Worm (Caenorhabditis elegans): ENCODE results near the gene era-1.
A peak's percentile ranks its signal among the peaks of the same experiment; 100 is the strongest.

Gene era-1

DNA sequence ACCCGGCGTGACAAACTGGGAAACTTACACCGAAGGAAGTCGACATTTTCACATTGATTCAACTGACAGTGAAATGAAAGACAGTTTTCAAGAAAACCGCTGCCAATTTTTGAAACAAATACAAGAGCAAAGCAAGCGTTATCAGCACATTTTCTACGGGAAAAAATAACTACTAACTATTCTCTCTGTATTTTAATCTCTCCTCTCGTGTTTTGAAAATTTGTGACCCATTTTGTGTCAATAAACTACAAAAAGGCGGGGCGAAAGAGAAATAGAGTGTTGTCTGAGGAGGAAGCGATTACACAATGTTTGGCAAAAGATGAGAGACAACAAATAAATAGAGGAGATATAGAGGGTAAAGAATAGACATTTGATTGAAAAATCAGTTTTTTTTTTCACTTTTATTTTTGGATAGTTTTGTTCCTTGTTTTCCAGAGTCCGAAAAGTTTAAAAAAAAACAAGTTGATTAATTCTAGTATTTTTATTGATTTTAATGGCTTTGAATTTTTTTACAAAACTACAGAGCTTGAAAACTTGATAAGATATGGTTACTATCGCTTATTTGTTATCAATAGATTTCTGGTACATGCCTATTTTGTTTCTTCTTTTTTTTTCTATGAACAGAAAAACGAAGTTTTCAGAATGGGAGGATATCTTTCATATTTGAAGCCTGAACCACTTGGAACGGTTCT lies 26.6 kb upstream of the era-1 start, which contains the start of gene cest-34:
Gene cest-34, plus strand, starts transcription at position 642 of the 692 bp plus-strand sequence.
- TF ChIP-seq aha-1 (tag) (peak; percentile 17), daf-12 (tag; optimal IDR thresholded peaks at IDR 0.05) (no peak), hlh-30 (tag; optimal IDR thresholded peaks at IDR 0.05; ENCODE audit: insufficient read depth) (no peak), dmd-6 (GFP tag; IDR thresholded peaks at IDR 0.05) (peak; percentile 83), nhr-28 (tag; optimal IDR thresholded peaks at IDR 0.05) (peak; percentile 76), hlh-11 (tag; optimal IDR thresholded peaks at IDR 0.05) (peak; percentile 29)

DNA sequence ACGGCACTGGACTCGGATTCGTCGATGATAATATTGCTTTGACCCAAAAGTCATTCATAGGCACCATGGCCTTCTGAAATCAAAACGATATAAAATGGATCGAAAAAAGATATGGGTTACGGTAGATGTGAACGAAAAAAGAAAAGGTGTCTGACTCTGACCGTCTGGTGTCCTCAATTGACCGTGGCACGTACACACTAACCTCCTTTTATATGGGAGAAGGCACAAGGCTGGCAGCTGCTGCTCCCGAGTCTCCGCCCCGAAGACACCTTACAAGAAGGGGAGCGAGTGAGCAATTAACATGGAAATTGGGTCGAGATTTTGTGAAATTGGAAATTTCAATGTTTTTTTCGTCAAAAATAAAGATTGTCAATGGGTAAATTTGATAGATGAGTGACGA lies 21.4 kb upstream of the era-1 start, which contains the start of gene egl-46:
Gene egl-46, minus strand, starts transcription at position 73 of the 400 bp plus-strand sequence.
- TF ChIP-seq F44E2.7 (GFP tag; IDR thresholded peaks at IDR 0.05) (no peak), Y105C5A.15 (GFP tag; IDR thresholded peaks at IDR 0.05) (no peak), ceh-32 (tag; optimal IDR thresholded peaks at IDR 0.05; ENCODE audit: poor library complexity) (no peak), dpl-1 (GFP tag; optimal IDR thresholded peaks at IDR 0.05) (no peak), hlh-30 (tag; optimal IDR thresholded peaks at IDR 0.05; ENCODE audit: insufficient read depth) (no peak), hlh-11 (tag; optimal IDR thresholded peaks at IDR 0.05) (no peak), ces-1 (GFP tag; optimal IDR thresholded peaks at IDR 0.05) (no peak), ZK337.2 (GFP tag; IDR thresholded peaks at IDR 0.05) (no peak), nhr-25 (tag; optimal IDR thresholded peaks at IDR 0.05; ENCODE audit: borderline replicate concordance, insufficient read depth) (no peak), R02D3.7 (tag; optimal IDR thresholded peaks at IDR 0.05) (no peak), dmd-6 (GFP tag; IDR thresholded peaks at IDR 0.05) (no peak), arid-1 (GFP tag; conservative IDR thresholded peaks at IDR 0.05) (no peak), unc-130 (GFP tag; optimal IDR thresholded peaks at IDR 0.05) (no peak), F37D6.2 (tag; optimal IDR thresholded peaks at IDR 0.05) (no peak)

DNA sequence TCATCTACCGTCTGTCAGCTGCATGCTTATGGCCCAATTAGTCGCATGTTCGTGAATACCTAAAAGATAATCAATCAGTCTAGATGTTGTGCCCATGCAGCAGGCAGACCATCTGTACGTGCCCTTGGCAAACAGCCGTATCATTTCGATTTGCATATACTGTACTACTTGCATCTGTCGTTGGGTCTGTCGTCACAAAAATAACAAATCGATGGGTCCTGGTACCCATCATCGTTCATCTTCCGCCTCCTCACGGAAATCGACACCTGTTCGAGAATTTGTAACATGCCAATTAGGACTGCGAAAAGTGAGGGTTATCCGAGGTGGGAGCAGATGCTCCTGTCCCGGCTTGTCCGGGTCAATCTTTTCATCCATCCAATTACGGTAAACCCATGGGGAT lies 19.6 kb upstream of the era-1 start:
- no peak for TF ChIP-seq cey-2 (tag; optimal IDR thresholded peaks at IDR 0.05; ENCODE audit: borderline replicate concordance, insufficient read depth)
- no peak for TF ChIP-seq tra-1 (GFP tag; IDR thresholded peaks at IDR 0.05)
- no peak for TF ChIP-seq mxl-2 (GFP tag; conservative IDR thresholded peaks at IDR 0.05)
- no peak for TF ChIP-seq ztf-7 (tag; optimal IDR thresholded peaks at IDR 0.05)
- TF ChIP-seq aha-1 (tag): peak; percentile 49
- TF ChIP-seq D1046.2 (GFP tag; IDR thresholded peaks at IDR 0.05): no peak
- TF ChIP-seq F10B5.3 (tag; optimal IDR thresholded peaks at IDR 0.05): no peak
- TF ChIP-seq T26A8.4 (GFP tag; IDR thresholded peaks at IDR 0.05): no peak

DNA sequence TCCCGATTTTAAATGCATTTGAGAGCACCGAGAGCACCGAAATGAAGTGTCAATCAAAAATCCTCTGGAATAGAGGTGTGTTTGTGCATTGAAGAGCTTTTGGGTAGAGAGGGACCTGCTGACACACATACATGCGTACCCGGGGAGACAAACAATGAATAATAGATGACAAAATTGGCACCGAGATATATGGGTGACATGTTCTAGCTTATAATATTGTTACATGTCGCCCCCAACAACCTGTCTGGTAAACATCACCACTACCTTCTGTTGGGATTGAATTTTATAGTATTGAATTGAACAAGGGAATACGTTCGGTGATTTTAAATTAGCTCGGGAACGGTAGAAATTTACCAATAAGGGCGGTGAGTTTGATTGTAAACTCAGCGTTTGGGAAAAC lies 19.1 kb upstream of the era-1 start:
- TF ChIP-seq lin-39 (tag; optimal IDR thresholded peaks at IDR 0.05) (no peak), unc-62 (GFP tag; optimal IDR thresholded peaks at IDR 0.05 in 1 of 2) (peak in 1 of 2 experiments; percentile 95), unc-62 (tag; optimal IDR thresholded peaks at IDR 0.05) (no peak), lin-1 (GFP tag; IDR thresholded peaks at IDR 0.05) (no peak)

DNA sequence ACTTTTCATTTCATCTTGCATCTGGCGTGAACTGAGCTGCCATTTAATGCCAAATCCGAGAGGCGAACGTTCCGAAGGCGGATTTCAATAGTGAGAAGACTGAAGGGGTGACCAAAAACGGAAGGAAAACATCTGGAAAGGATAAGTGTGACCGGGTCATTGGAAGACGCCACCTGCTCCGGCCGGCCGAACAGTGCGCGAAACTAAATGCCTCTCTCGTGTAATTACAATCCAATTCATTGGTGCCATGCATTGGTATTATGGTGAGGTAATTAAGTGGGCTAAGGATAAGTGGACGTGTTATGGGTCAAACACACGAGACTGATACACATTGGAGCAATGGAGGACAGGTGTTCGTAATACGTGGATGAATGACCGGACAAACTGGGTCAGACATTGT lies 18.3 kb upstream of the era-1 start:
- TF ChIP-seq aha-1 (tag) (peak; percentile 35), mxl-3 (GFP tag; optimal IDR thresholded peaks at IDR 0.05) (no peak), lin-1 (GFP tag; IDR thresholded peaks at IDR 0.05) (no peak)

DNA sequence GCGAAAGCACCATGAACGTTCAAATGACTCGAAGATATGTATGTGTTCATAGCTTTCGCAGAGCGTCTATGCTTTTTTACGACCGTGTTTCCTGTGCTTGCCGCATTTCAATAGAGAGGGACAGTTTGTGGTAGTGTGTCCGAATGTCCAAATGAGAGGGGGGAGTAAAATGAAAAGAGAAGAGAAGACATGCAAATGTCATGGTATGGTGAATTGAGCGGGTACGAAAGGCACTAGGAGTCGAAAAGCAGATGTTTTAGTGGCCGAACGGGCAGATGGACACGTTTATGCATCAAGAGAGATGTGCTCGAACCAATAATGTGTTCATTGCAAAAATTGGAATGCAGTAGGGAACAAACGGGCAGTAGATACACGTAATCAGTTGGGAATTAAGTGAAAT lies 17.4 kb upstream of the era-1 start:
- TF ChIP-seq mep-1 (tag; optimal IDR thresholded peaks at IDR 0.05) (no peak), unc-39 (tag; optimal IDR thresholded peaks at IDR 0.05) (no peak), nhr-237 (tag; optimal IDR thresholded peaks at IDR 0.05) (no peak), ztf-7 (tag; optimal IDR thresholded peaks at IDR 0.05) (no peak), unc-62 (GFP tag; optimal IDR thresholded peaks at IDR 0.05 in 1 of 2) (peak in 1 of 2 experiments; percentile 42), unc-62 (tag; optimal IDR thresholded peaks at IDR 0.05) (no peak), unc-130 (GFP tag; optimal IDR thresholded peaks at IDR 0.05) (no peak), lin-38 (GFP tag; IDR thresholded peaks at IDR 0.05) (no peak), lin-39 (tag; optimal IDR thresholded peaks at IDR 0.05) (no peak), ceh-62 (tag; optimal IDR thresholded peaks at IDR 0.05) (no peak)
